Fruit fly (Drosophila melanogaster): Measurements from ENCODE around the gene Cyp313b1.

DNA sequence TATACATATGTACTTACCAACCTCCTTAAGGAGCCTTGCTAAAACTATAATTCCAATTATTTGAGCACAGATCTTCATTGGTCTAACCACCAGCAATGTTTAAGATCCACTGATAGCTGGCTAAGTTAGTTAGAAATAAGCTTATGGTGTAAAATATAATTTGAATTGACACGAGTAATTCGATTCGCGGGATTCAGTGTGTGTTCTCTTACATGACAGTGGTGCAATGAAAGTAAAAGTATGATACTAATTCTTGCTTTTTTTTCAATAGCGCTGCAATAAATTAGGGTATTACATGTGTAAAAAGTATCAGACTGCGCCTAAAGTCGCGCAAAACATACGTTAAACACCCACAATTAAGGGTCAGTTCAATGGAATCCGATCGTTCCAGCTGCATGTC lies 34.5 kb upstream of the Cyp313b1 start, which contains the start of gene CG33325:
- no peak for TF ChIP-seq usp (GFP tag; optimal IDR thresholded peaks at IDR 0.05)
- no peak for TF ChIP-seq EcR (GFP tag; optimal IDR thresholded peaks at IDR 0.05)
- no peak for TF ChIP-seq Dll (optimal IDR thresholded peaks at IDR 0.05)
